Worm (Caenorhabditis elegans): ENCODE results near the gene pap-2.

DNA sequence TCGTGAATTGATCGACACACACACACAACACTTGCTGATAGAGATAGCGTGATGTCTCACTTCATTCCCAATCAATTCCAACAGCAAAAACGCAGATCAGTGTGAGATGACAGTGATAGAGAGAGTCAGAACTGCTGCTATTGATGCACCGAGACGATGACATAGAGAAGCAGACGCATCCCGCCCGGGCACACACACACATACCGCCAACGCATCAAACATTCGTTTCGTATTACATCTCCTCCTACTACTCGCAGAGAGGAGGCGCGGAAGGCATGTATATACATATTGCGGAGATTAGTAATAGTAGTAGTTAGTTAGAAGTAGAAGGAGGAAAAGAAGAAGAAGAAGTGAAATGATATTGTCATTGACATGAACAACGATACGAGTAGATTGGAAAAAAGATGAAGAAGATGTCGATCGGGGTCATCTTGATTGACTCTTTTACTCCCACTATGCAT, 10.2 kb upstream of the pap-2 start:
- no peak for TF ChIP-seq W03F9.2 (tag; optimal IDR thresholded peaks at IDR 0.05)
- TF ChIP-seq him-1 (tag; optimal IDR thresholded peaks at IDR 0.05): no peak
- TF ChIP-seq dao-5 (tag; optimal IDR thresholded peaks at IDR 0.05): no peak

Measured in whole organism, L4/young adult.